Worm (Caenorhabditis elegans) whole organism, young adult: Measurements from ENCODE around the gene cyp-33A1.

Experiments used
- B0035.1 ChIP-seq: sonication (generic microtip); optimal IDR thresholded peaks from 2 replicates; lab custom pipeline; 2016; ENCODE audit warnings: missing genetic modification characterization, mild to moderate bottlenecking, missing compliant biosample characterization, missing genotype, missing genetic modification reagents
- F10E7.11 ChIP-seq: sonication (generic microtip); optimal IDR thresholded peaks from 2 replicates; lab custom pipeline; 2017; ENCODE audit warnings: mild to moderate bottlenecking, missing genetic modification characterization, moderate library complexity, missing compliant biosample characterization
- F22D6.2 ChIP-seq: sonication (generic microtip); optimal IDR thresholded peaks from 2 replicates; lab custom pipeline; 2016; ENCODE audit warnings: mild to moderate bottlenecking, missing genetic modification characterization, missing compliant biosample characterization
- F23B12.7 ChIP-seq: sonication (generic microtip); optimal IDR thresholded peaks from 2 replicates; lab custom pipeline; 2017; ENCODE audit warnings: missing genetic modification characterization, mild to moderate bottlenecking, missing compliant biosample characterization, antibody characterized with exemption, moderate library complexity; ENCODE audit not compliant: insufficient read depth
- F33H1.4 ChIP-seq: fragments of 200-800 bp; sonication (Bioruptor generic); IDR thresholded peaks from 2 replicates; pipeline ENCODE4 v1.3.6; 2022; ENCODE audit warnings: missing genetic modification reagents, missing genetic modification characterization, missing compliant biosample characterization
- T26A5.8 ChIP-seq: sonication (generic microtip); optimal IDR thresholded peaks from 2 replicates; lab custom pipeline; 2016; ENCODE audit warnings: missing genetic modification characterization, missing compliant biosample characterization
- Y53G8AR.9 ChIP-seq: fragments of 200-800 bp; sonication (Bioruptor generic); conservative IDR thresholded peaks from 2 replicates; pipeline ENCODE4 v1.3.6; 2022; ENCODE audit warnings: missing genetic modification reagents, missing genetic modification characterization, missing compliant biosample characterization
- Y56A3A.18 ChIP-seq: fragments of 200-800 bp; sonication (Bioruptor generic); IDR thresholded peaks from 2 replicates; pipeline ENCODE4 v1.3.6; 2022; ENCODE audit warnings: missing genetic modification reagents, missing genetic modification characterization, missing compliant biosample characterization
- Y67H2A.10 ChIP-seq: fragments of 200-800 bp; sonication (Bioruptor generic); conservative IDR thresholded peaks from 2 replicates; pipeline ENCODE4 v1.3.6; 2022; ENCODE audit warnings: missing genetic modification reagents, missing genetic modification characterization, missing compliant biosample characterization
- ZK185.1 ChIP-seq: sonication (generic microtip); optimal IDR thresholded peaks from 2 replicates; lab custom pipeline; 2016; ENCODE audit warnings: mild to moderate bottlenecking, missing genetic modification characterization, missing compliant biosample characterization; ENCODE audit not compliant: poor library complexity, severe bottlenecking
- aptf-2 ChIP-seq: fragments of 200-800 bp; sonication (Bioruptor generic); conservative IDR thresholded peaks from 2 replicates; pipeline ENCODE4 v1.3.6; 2022; ENCODE audit warnings: missing genetic modification reagents, missing genetic modification characterization, missing compliant biosample characterization
- athp-1 ChIP-seq: sonication (generic microtip); optimal IDR thresholded peaks from 2 replicates; lab custom pipeline; 2017; ENCODE audit warnings: mild to moderate bottlenecking, missing genetic modification characterization, missing compliant biosample characterization
- ccch-3 ChIP-seq: fragments of 200-800 bp; sonication (Bioruptor generic); optimal IDR thresholded peaks from 2 replicates; lab custom pipeline; 2018; ENCODE audit warnings: mild to moderate bottlenecking, missing genetic modification characterization, missing compliant biosample characterization
- cebp-1 ChIP-seq, 2 experiments: fragments of 200-800 bp in 1 of 2; sonication (Bioruptor generic) in 1 of 2; sonication (generic microtip) in 1 of 2; IDR thresholded peaks in 1 of 2; optimal IDR thresholded peaks in 1 of 2; 2 replicates each; pipeline versions ENCODE4 v1.3.6 to Lab custom; 2017 to 2022; ENCODE audit warnings: missing compliant biosample characterization in 2 of 2, missing genetic modification characterization in 2 of 2, mild to moderate bottlenecking in 1 of 2, missing genetic modification reagents in 1 of 2, moderate library complexity in 1 of 2
- ceh-100 ChIP-seq: fragments of 200-800 bp; sonication (Bioruptor generic); IDR thresholded peaks from 2 replicates; pipeline ENCODE4 v1.3.6; 2022; ENCODE audit warnings: missing genetic modification reagents, missing genetic modification characterization, missing compliant biosample characterization
- ceh-40 ChIP-seq: fragments of 200-800 bp; sonication (Bioruptor generic); IDR thresholded peaks from 2 replicates; pipeline ENCODE4 v1.3.6; 2022; ENCODE audit warnings: missing genetic modification characterization, missing compliant biosample characterization
- chd-7 ChIP-seq: sonication (generic microtip); optimal IDR thresholded peaks from 2 replicates; lab custom pipeline; 2016; ENCODE audit warnings: mild to moderate bottlenecking, missing genetic modification characterization, moderate library complexity, missing compliant biosample characterization
- dox-1 ChIP-seq: fragments of 200-800 bp; sonication (Bioruptor generic); IDR thresholded peaks from 2 replicates; pipeline ENCODE4 v1.3.6; 2022; ENCODE audit warnings: missing genetic modification reagents, missing genetic modification characterization, missing compliant biosample characterization
- efl-1 ChIP-seq: fragments of 150-350 bp; optimal IDR thresholded peaks from 2 replicates; lab custom pipeline; 2014; ENCODE audit warnings: missing biosample characterization, missing genetic modification reagents, missing genetic modification characterization
- egl-18 ChIP-seq: fragments of 200-800 bp; sonication (Bioruptor generic); IDR thresholded peaks from 2 replicates; pipeline ENCODE4 v1.3.6; 2022; ENCODE audit warnings: missing genetic modification reagents, missing genetic modification characterization, missing compliant biosample characterization
- gei-17 ChIP-seq: fragments of 200-800 bp; sonication (Bioruptor generic); optimal IDR thresholded peaks from 2 replicates; lab custom pipeline; 2018; ENCODE audit warnings: mild to moderate bottlenecking, missing genetic modification characterization, missing compliant biosample characterization
- hmg-20 ChIP-seq: fragments of 200-800 bp; sonication (Bioruptor generic); IDR thresholded peaks from 2 replicates; pipeline ENCODE4 v1.3.6; 2022; ENCODE audit warnings: missing genetic modification reagents, missing genetic modification characterization, missing compliant biosample characterization
- hsf-1 ChIP-seq: fragments of 200-800 bp; sonication (Bioruptor generic); IDR thresholded peaks from 2 replicates; pipeline ENCODE4 v1.3.6; 2022; ENCODE audit warnings: missing genetic modification reagents, missing genetic modification characterization, missing compliant biosample characterization
- lag-1 ChIP-seq: fragments of 200-800 bp; sonication (Bioruptor generic); IDR thresholded peaks from 2 replicates; pipeline ENCODE4 v1.3.6; 2022; ENCODE audit warnings: missing genetic modification reagents, missing genetic modification characterization, missing compliant biosample characterization
- let-526 ChIP-seq: fragments of 200-800 bp; sonication (Bioruptor generic); IDR thresholded peaks from 2 replicates; pipeline ENCODE4 v1.3.6; 2022; ENCODE audit warnings: missing genetic modification reagents, missing genetic modification characterization, missing compliant biosample characterization
- let-607 ChIP-seq, 2 experiments: fragments of 200-800 bp in 1 of 2; sonication (Bioruptor generic) in 1 of 2; sonication (generic microtip) in 1 of 2; optimal IDR thresholded peaks; 2 replicates each; lab custom pipeline; 2016 to 2018; ENCODE audit warnings: mild to moderate bottlenecking in 2 of 2, missing compliant biosample characterization in 2 of 2, missing genetic modification characterization in 2 of 2, moderate library complexity in 2 of 2, missing genotype in 1 of 2
- lin-40 ChIP-seq: sonication (generic microtip); optimal IDR thresholded peaks from 2 replicates; lab custom pipeline; 2016; ENCODE audit warnings: missing genetic modification characterization, mild to moderate bottlenecking, missing compliant biosample characterization, missing genotype, missing genetic modification reagents
- lin-54 ChIP-seq: fragments of 200-800 bp; sonication (Bioruptor generic); optimal IDR thresholded peaks from 2 replicates; lab custom pipeline; 2018; ENCODE audit warnings: mild to moderate bottlenecking, missing genetic modification characterization, missing compliant biosample characterization
- lsl-1 ChIP-seq: fragments of 200-800 bp; sonication (Bioruptor generic); optimal IDR thresholded peaks from 2 replicates; lab custom pipeline; 2018; ENCODE audit warnings: mild to moderate bottlenecking, missing genetic modification characterization, moderate library complexity, missing compliant biosample characterization
- mel-28 ChIP-seq: sonication (generic microtip); optimal IDR thresholded peaks from 2 replicates; lab custom pipeline; 2016; ENCODE audit warnings: borderline replicate concordance, mild to moderate bottlenecking, missing genetic modification characterization, missing compliant biosample characterization
- nhr-179 ChIP-seq: sonication (generic microtip); optimal IDR thresholded peaks from 2 replicates; lab custom pipeline; 2016; ENCODE audit warnings: mild to moderate bottlenecking, missing genetic modification characterization, missing compliant biosample characterization
- nhr-90 ChIP-seq: sonication (generic microtip); optimal IDR thresholded peaks from 2 replicates; lab custom pipeline; 2016; ENCODE audit warnings: missing genotype, mild to moderate bottlenecking, missing genetic modification characterization, missing compliant biosample characterization
- repo-1 ChIP-seq: sonication (generic microtip); optimal IDR thresholded peaks from 2 replicates; lab custom pipeline; 2017; ENCODE audit warnings: mild to moderate bottlenecking, missing genetic modification characterization, missing compliant biosample characterization
- rpc-1 ChIP-seq, 2 experiments: fragments of 150-350 bp in 1 of 2; sonication (generic microtip) in 1 of 2; optimal IDR thresholded peaks; 2 replicates each; lab custom pipeline; 2014 to 2018; ENCODE audit warnings: missing biosample characterization in 1 of 2, missing genetic modification characterization in 1 of 2, missing genetic modification reagents in 1 of 2, missing genotype in 1 of 2
- somi-1 ChIP-seq: fragments of 200-800 bp; sonication (Bioruptor generic); optimal IDR thresholded peaks from 2 replicates; lab custom pipeline; 2018; ENCODE audit warnings: mild to moderate bottlenecking, missing genetic modification characterization, missing compliant biosample characterization
- sptf-2 ChIP-seq: fragments of 200-800 bp; sonication (Bioruptor generic); optimal IDR thresholded peaks from 2 replicates; lab custom pipeline; 2018; ENCODE audit warnings: mild to moderate bottlenecking, missing genetic modification characterization, missing compliant biosample characterization
- unc-130 ChIP-seq: sonication (generic microtip); optimal IDR thresholded peaks from 2 replicates; lab custom pipeline; 2016; ENCODE audit warnings: missing genetic modification reagents, missing genetic modification characterization, missing compliant biosample characterization
- xnd-1 ChIP-seq: sonication (generic microtip); optimal IDR thresholded peaks from 2 replicates; lab custom pipeline; 2016; ENCODE audit warnings: missing genotype, missing genetic modification reagents, missing genetic modification characterization, missing compliant biosample characterization
- ztf-26 ChIP-seq: sonication (generic microtip); optimal IDR thresholded peaks from 2 replicates; lab custom pipeline; 2017; ENCODE audit warnings: missing genetic modification characterization, missing compliant biosample characterization
- ztf-28 ChIP-seq: fragments of 200-800 bp; sonication (Bioruptor generic); IDR thresholded peaks from 2 replicates; pipeline ENCODE4 v1.3.6; 2022; ENCODE audit warnings: missing genetic modification reagents, missing genetic modification characterization, missing compliant biosample characterization

Gene cyp-33A1

ce11 chrV:7717629-7718028 lies 36.4 kb upstream of the cyp-33A1 start, which contains the start of gene ZK105.5:
ZK105.5 (minus strand) TSS chrV:7717729.
- no peak for TF ChIP-seq ZK185.1 (tag; lab: Kevin White, UChicago)
- TF ChIP-seq Y53G8AR.9 (GFP tag; lab: Robert Waterston, UW): no peak
- no peak for TF ChIP-seq efl-1 (GFP tag; lab: Kevin White, UChicago)
- no peak for TF ChIP-seq F22D6.2
- TF ChIP-seq sptf-2 (GFP tag; lab: Kevin White, UChicago): no peak
- no peak for TF ChIP-seq rpc-1 (optimal IDR thresholded peaks at IDR 0.05; lab: Kevin White, UChicago)
- TF ChIP-seq rpc-1 (tag; optimal IDR thresholded peaks at IDR 0.05; lab: Kevin White, UChicago): no peak
- TF ChIP-seq mel-28: no peak
- TF ChIP-seq, all 124 proteins: peak for 0

ce11 chrV:7716034-7716433 lies 34.8 kb upstream of the cyp-33A1 start, which contains the start of gene ZK105.12:
ZK105.12 (minus strand) TSS chrV:7716134.
- TF ChIP-seq repo-1 (tag; lab: Kevin White, UChicago) (no peak), F10E7.11 (tag; lab: Kevin White, UChicago) (no peak), Y67H2A.10 (GFP tag; lab: Robert Waterston, UW) (no peak), athp-1 (tag; lab: Kevin White, UChicago) (no peak), chd-7 (no peak), hmg-20 (GFP tag; lab: Robert Waterston, UW) (no peak), hsf-1 (GFP tag; lab: Robert Waterston, UW) (no peak), nhr-90 (tag; lab: Kevin White, UChicago) (no peak), ztf-26 (no peak), rpc-1 (optimal IDR thresholded peaks at IDR 0.05; lab: Kevin White, UChicago) (no peak), rpc-1 (tag; optimal IDR thresholded peaks at IDR 0.05; lab: Kevin White, UChicago) (no peak), unc-130 (no peak), Y53G8AR.9 (GFP tag; lab: Robert Waterston, UW) (no peak), xnd-1 (tag; lab: Kevin White, UChicago) (no peak), T26A5.8 (tag; lab: Kevin White, UChicago) (no peak), cebp-1 (GFP tag; IDR thresholded peaks at IDR 0.05; lab: Robert Waterston, UW) (no peak), cebp-1 (tag; optimal IDR thresholded peaks at IDR 0.05; lab: Kevin White, UChicago) (no peak), dox-1 (GFP tag; lab: Robert Waterston, UW) (no peak), ztf-28 (GFP tag; lab: Robert Waterston, UW) (no peak), somi-1 (GFP tag; lab: Kevin White, UChicago) (no peak), ceh-40 (GFP tag; lab: Robert Waterston, UW) (no peak)

ce11 chrV:7713691-7714090 lies 32.4 kb upstream of the cyp-33A1 start, which contains the start of gene ZK105.1:
ZK105.1 (plus strand) TSS chrV:7713991.
- TF ChIP-seq ceh-40 (GFP tag; lab: Robert Waterston, UW): no peak
- TF ChIP-seq F23B12.7: no peak
- no peak for TF ChIP-seq ztf-26
- no peak for TF ChIP-seq F33H1.4 (GFP tag; lab: Robert Waterston, UW)
- no peak for TF ChIP-seq lin-54 (GFP tag; lab: Kevin White, UChicago)
- TF ChIP-seq lin-40: no peak
- no peak for TF ChIP-seq lag-1 (GFP tag; lab: Robert Waterston, UW)
- no peak for TF ChIP-seq aptf-2 (GFP tag; lab: Robert Waterston, UW)
- no peak for TF ChIP-seq T26A5.8 (tag; lab: Kevin White, UChicago)
- TF ChIP-seq B0035.1: no peak
- TF ChIP-seq gei-17 (GFP tag; lab: Kevin White, UChicago): no peak
- TF ChIP-seq let-526 (GFP tag; lab: Robert Waterston, UW): no peak
- no peak for TF ChIP-seq ceh-100 (GFP tag; lab: Robert Waterston, UW)
- TF ChIP-seq ccch-3 (GFP tag; lab: Kevin White, UChicago): no peak
- TF ChIP-seq lsl-1: no peak
- TF ChIP-seq Y56A3A.18 (GFP tag; lab: Robert Waterston, UW): no peak
- TF ChIP-seq let-607 (tag; optimal IDR thresholded peaks at IDR 0.05; lab: Kevin White, UChicago): no peak
- TF ChIP-seq egl-18 (GFP tag; lab: Robert Waterston, UW): no peak
- TF ChIP-seq nhr-179 (tag; lab: Kevin White, UChicago): no peak
- TF ChIP-seq, all 124 proteins: peak for 0
